Worm (Caenorhabditis elegans): ENCODE results near the gene sre-40.

sre-40 gene

ce11 chrII:4683693-4684092 lies at the start of gene sre-40:
Gene sre-40 (minus strand): TSS chrII:4683793.
- TF ChIP-seq B0310.2 (tag; optimal IDR thresholded peaks at IDR 0.05) (no peak), hmg-4 (GFP tag; optimal IDR thresholded peaks at IDR 0.05) (no peak), aly-1 (tag; optimal IDR thresholded peaks at IDR 0.05) (no peak), ceh-36 (tag; optimal IDR thresholded peaks at IDR 0.05) (no peak), tbx-11 (GFP tag; IDR thresholded peaks at IDR 0.05) (no peak), ceh-13 (GFP tag; optimal IDR thresholded peaks at IDR 0.05) (no peak), ama-1 (optimal IDR thresholded peaks at IDR 0.05) (no peak), pes-1 (GFP tag; IDR thresholded peaks at IDR 0.05) (no peak), sea-1 (GFP tag; conservative IDR thresholded peaks at IDR 0.05) (no peak), ets-7 (tag; optimal IDR thresholded peaks at IDR 0.05) (no peak), hnd-1 (tag; optimal IDR thresholded peaks at IDR 0.05) (no peak), tra-4 (tag; optimal IDR thresholded peaks at IDR 0.05) (no peak), tbx-37 (GFP tag; conservative IDR thresholded peaks at IDR 0.05) (no peak), scrt-1 (GFP tag; IDR thresholded peaks at IDR 0.05) (no peak), flt-1 (GFP tag; IDR thresholded peaks at IDR 0.05) (no peak), F13C5.2 (tag; optimal IDR thresholded peaks at IDR 0.05) (no peak), hmbx-1 (tag; optimal IDR thresholded peaks at IDR 0.05) (no peak)

ce11 chrII:4729733-4730132 lies 46.1 kb upstream of the sre-40 start, which contains the start of gene F41C3.7:
Gene F41C3.7 (plus strand): TSS chrII:4730033.
- TF ChIP-seq hmg-4 (GFP tag; optimal IDR thresholded peaks at IDR 0.05) (no peak), scrt-1 (GFP tag; IDR thresholded peaks at IDR 0.05) (no peak), B0310.2 (tag; optimal IDR thresholded peaks at IDR 0.05) (no peak), pes-1 (GFP tag; IDR thresholded peaks at IDR 0.05) (no peak)

- no peak for TF ChIP-seq pes-1 (GFP tag; IDR thresholded peaks at IDR 0.05)
- no peak for TF ChIP-seq ceh-36 (tag; optimal IDR thresholded peaks at IDR 0.05)
- TF ChIP-seq hmbx-1 (tag; optimal IDR thresholded peaks at IDR 0.05), result no peak
- no peak for TF ChIP-seq ama-1 (optimal IDR thresholded peaks at IDR 0.05)
- no peak for TF ChIP-seq flt-1 (GFP tag; IDR thresholded peaks at IDR 0.05)
- TF ChIP-seq ceh-13 (GFP tag; optimal IDR thresholded peaks at IDR 0.05), result no peak
- no peak for TF ChIP-seq hmg-4 (GFP tag; optimal IDR thresholded peaks at IDR 0.05)
- TF ChIP-seq tbx-11 (GFP tag; IDR thresholded peaks at IDR 0.05), result no peak
- no peak for TF ChIP-seq ets-7 (tag; optimal IDR thresholded peaks at IDR 0.05)
- TF ChIP-seq scrt-1 (GFP tag; IDR thresholded peaks at IDR 0.05), result no peak
- TF ChIP-seq tbx-37 (GFP tag; conservative IDR thresholded peaks at IDR 0.05), result no peak
- TF ChIP-seq sea-1 (GFP tag; conservative IDR thresholded peaks at IDR 0.05), result no peak
- TF ChIP-seq aly-1 (tag; optimal IDR thresholded peaks at IDR 0.05), result no peak
- no peak for TF ChIP-seq hnd-1 (tag; optimal IDR thresholded peaks at IDR 0.05)
- no peak for TF ChIP-seq B0310.2 (tag; optimal IDR thresholded peaks at IDR 0.05)
- TF ChIP-seq tra-4 (tag; optimal IDR thresholded peaks at IDR 0.05), result no peak
- TF ChIP-seq F13C5.2 (tag; optimal IDR thresholded peaks at IDR 0.05), result no peak
Observed at ce11 chrII:4728687-4729086, 45.1 kb upstream of the sre-40 start.

- no peak for TF ChIP-seq pes-1 (GFP tag; IDR thresholded peaks at IDR 0.05)
- no peak for TF ChIP-seq aly-1 (tag; optimal IDR thresholded peaks at IDR 0.05)
- no peak for TF ChIP-seq B0310.2 (tag; optimal IDR thresholded peaks at IDR 0.05)
- no peak for TF ChIP-seq hnd-1 (tag; optimal IDR thresholded peaks at IDR 0.05)
Observed at ce11 chrII:4727769-4728168, 44.2 kb upstream of the sre-40 start, which contains the start of gene ttr-41. Gene ttr-41 (minus strand): TSS chrII:4727869.

ce11 chrII:4726750-4727384 lies 43.3 kb upstream of the sre-40 start:
- TF ChIP-seq tra-4 (tag; optimal IDR thresholded peaks at IDR 0.05) (no peak), hnd-1 (tag; optimal IDR thresholded peaks at IDR 0.05) (no peak), pes-1 (GFP tag; IDR thresholded peaks at IDR 0.05) (no peak), ceh-13 (GFP tag; optimal IDR thresholded peaks at IDR 0.05) (no peak), tbx-11 (GFP tag; IDR thresholded peaks at IDR 0.05) (no peak), ets-7 (tag; optimal IDR thresholded peaks at IDR 0.05) (no peak), scrt-1 (GFP tag; IDR thresholded peaks at IDR 0.05) (no peak), ama-1 (optimal IDR thresholded peaks at IDR 0.05) (no peak), hmbx-1 (tag; optimal IDR thresholded peaks at IDR 0.05) (no peak), tbx-37 (GFP tag; conservative IDR thresholded peaks at IDR 0.05) (no peak)

ce11 chrII:4726120-4726519 lies 42.5 kb upstream of the sre-40 start, which contains the start of gene F10G7.10:
Gene F10G7.10 (minus strand): TSS chrII:4726264.
- TF ChIP-seq ets-7 (tag; optimal IDR thresholded peaks at IDR 0.05), result no peak
- no peak for TF ChIP-seq tbx-11 (GFP tag; IDR thresholded peaks at IDR 0.05)
- TF ChIP-seq hmbx-1 (tag; optimal IDR thresholded peaks at IDR 0.05), result no peak
- no peak for TF ChIP-seq scrt-1 (GFP tag; IDR thresholded peaks at IDR 0.05)

ce11 chrII:4715676-4716075 lies 32.1 kb upstream of the sre-40 start, which contains the start of gene F41C3.8:
Gene F41C3.8 (plus strand): TSS chrII:4716046.
- TF ChIP-seq tra-4 (tag; optimal IDR thresholded peaks at IDR 0.05) (no peak), aly-1 (tag; optimal IDR thresholded peaks at IDR 0.05) (no peak)

- no peak for TF ChIP-seq F13C5.2 (tag; optimal IDR thresholded peaks at IDR 0.05)
- TF ChIP-seq sea-1 (GFP tag; conservative IDR thresholded peaks at IDR 0.05), result no peak
- TF ChIP-seq tbx-11 (GFP tag; IDR thresholded peaks at IDR 0.05), result no peak
- no peak for TF ChIP-seq ceh-36 (tag; optimal IDR thresholded peaks at IDR 0.05)
- TF ChIP-seq aly-1 (tag; optimal IDR thresholded peaks at IDR 0.05), result no peak
- no peak for TF ChIP-seq B0310.2 (tag; optimal IDR thresholded peaks at IDR 0.05)
- TF ChIP-seq hnd-1 (tag; optimal IDR thresholded peaks at IDR 0.05), result no peak
- TF ChIP-seq flt-1 (GFP tag; IDR thresholded peaks at IDR 0.05), result no peak
- TF ChIP-seq hmbx-1 (tag; optimal IDR thresholded peaks at IDR 0.05), result no peak
- TF ChIP-seq hmg-4 (GFP tag; optimal IDR thresholded peaks at IDR 0.05), result no peak
- TF ChIP-seq tra-4 (tag; optimal IDR thresholded peaks at IDR 0.05), result no peak
- no peak for TF ChIP-seq scrt-1 (GFP tag; IDR thresholded peaks at IDR 0.05)
- TF ChIP-seq ama-1 (optimal IDR thresholded peaks at IDR 0.05), result no peak
- no peak for TF ChIP-seq tbx-37 (GFP tag; conservative IDR thresholded peaks at IDR 0.05)
- no peak for TF ChIP-seq pes-1 (GFP tag; IDR thresholded peaks at IDR 0.05)
- no peak for TF ChIP-seq ets-7 (tag; optimal IDR thresholded peaks at IDR 0.05)
- no peak for TF ChIP-seq ceh-13 (GFP tag; optimal IDR thresholded peaks at IDR 0.05)
Observed at ce11 chrII:4710813-4711212, 27.2 kb upstream of the sre-40 start.
